Worm (Caenorhabditis elegans): ENCODE measurements around the gene erh-1.

Gene erh-1

DNA sequence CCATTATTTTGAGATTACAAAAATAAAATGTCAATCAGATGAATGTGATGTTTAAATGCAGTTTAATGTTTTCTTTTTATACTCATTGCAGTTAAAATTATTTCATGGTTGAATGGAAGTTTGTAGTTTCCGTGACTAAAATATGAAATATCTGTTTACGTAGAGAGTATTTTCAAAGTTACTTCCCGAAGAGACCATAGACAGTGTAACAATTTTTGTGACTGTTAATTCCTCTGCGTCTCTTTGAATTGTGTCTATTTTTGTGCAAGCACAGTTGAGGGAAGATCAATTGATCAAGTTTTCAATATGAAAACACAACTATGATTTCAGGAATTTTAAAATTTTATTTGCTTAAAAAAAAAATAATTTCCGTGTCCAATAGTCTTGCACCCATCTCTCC is 32.2 kb downstream of the erh-1 start, which contains the start of gene F25D1.5:
Gene F25D1.5, minus strand, starts transcription at position 35 of the 400 bp plus-strand sequence.
- TF ChIP-seq nhr-28 (tag; optimal IDR thresholded peaks at IDR 0.05) (peak; percentile 98), D1046.2 (GFP tag; IDR thresholded peaks at IDR 0.05) (no peak), daf-16 (GFP tag; optimal IDR thresholded peaks at IDR 0.05) (no peak), daf-16 (tag; optimal IDR thresholded peaks at IDR 0.05) (peak; percentile 90), nhr-102 (tag; optimal IDR thresholded peaks at IDR 0.05) (no peak), nhr-77 (tag; optimal IDR thresholded peaks at IDR 0.05) (peak; percentile 98)

DNA sequence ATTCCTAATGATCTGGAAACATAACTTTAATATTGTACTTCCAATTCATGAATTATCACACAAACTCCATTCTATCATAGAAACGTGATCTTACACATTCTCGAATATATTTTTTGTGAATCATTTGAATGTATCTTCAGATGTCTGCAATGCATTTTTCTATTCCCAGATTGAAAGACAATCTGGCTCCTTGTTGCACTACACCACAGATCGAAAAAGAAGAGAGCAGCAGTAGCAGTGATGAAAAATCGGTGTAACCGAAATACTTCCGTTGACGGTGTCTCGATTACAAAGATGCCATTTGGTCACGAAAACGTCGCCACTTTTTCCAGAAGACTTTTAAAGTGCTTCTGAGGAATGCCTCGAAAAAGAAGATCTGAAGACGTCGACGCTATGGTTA is 38.9 kb downstream of the erh-1 start, which contains the start of gene degt-1:
Gene degt-1, plus strand, starts transcription at position 301 of the 400 bp plus-strand sequence.
- TF ChIP-seq unc-39 (tag; optimal IDR thresholded peaks at IDR 0.05) (no peak), lin-15B (tag; optimal IDR thresholded peaks at IDR 0.05) (no peak), mdl-1 (tag; optimal IDR thresholded peaks at IDR 0.05) (no peak), ceh-20 (GFP tag; IDR thresholded peaks at IDR 0.05) (no peak), tag-97 (GFP tag; IDR thresholded peaks at IDR 0.05) (no peak), zip-11 (GFP tag; IDR thresholded peaks at IDR 0.05) (no peak), skn-1 (tag; optimal IDR thresholded peaks at IDR 0.05) (no peak), ctbp-1 (GFP tag; IDR thresholded peaks at IDR 0.05) (no peak), mxl-2 (GFP tag; conservative IDR thresholded peaks at IDR 0.05) (no peak), unc-130 (GFP tag; optimal IDR thresholded peaks at IDR 0.05) (no peak), mdt-29 (GFP tag; IDR thresholded peaks at IDR 0.05) (no peak)

DNA sequence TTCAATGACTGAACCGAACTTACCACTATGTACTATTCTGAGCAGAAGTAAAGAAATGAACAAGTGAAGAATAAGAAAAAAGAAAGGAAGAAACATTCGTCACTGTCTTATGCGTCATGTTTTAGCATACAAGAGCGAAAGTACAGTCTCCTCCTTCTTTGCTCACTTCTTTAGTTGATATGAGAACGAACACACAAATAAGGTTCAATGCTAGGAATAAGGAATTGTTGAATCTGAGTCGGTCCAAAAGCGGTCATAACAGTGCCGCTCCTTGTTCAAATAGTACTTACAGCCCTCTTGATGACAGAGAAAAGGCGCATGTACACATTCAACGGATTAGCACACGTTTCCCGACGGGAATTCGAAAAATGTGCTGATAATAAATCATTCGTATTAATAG is 39.8 kb downstream of the erh-1 start, which contains the start of gene F25D1.8:
Gene F25D1.8, plus strand, starts transcription at position 301 of the 400 bp plus-strand sequence.
- TF ChIP-seq hlh-30 (tag; optimal IDR thresholded peaks at IDR 0.05; ENCODE audit: insufficient read depth) (no peak), hif-1 (tag; optimal IDR thresholded peaks at IDR 0.05) (no peak), snpc-1.2 (GFP tag; IDR thresholded peaks at IDR 0.05) (no peak), rbr-2 (tag; optimal IDR thresholded peaks at IDR 0.05) (no peak), zag-1 (tag; optimal IDR thresholded peaks at IDR 0.05) (no peak), lin-15B (tag; optimal IDR thresholded peaks at IDR 0.05) (no peak), php-3 (GFP tag; IDR thresholded peaks at IDR 0.05) (no peak), dmd-9 (GFP tag; IDR thresholded peaks at IDR 0.05) (no peak), tra-1 (GFP tag; IDR thresholded peaks at IDR 0.05) (no peak), hlh-11 (tag; optimal IDR thresholded peaks at IDR 0.05) (no peak), sdz-12 (GFP tag; optimal IDR thresholded peaks at IDR 0.05) (no peak), egl-43 (GFP tag; IDR thresholded peaks at IDR 0.05) (no peak), F10B5.3 (tag; optimal IDR thresholded peaks at IDR 0.05) (no peak), nhr-25 (tag; optimal IDR thresholded peaks at IDR 0.05; ENCODE audit: borderline replicate concordance, insufficient read depth) (no peak), mdl-1 (tag; optimal IDR thresholded peaks at IDR 0.05) (no peak), dpl-1 (GFP tag; optimal IDR thresholded peaks at IDR 0.05) (no peak), cey-2 (tag; optimal IDR thresholded peaks at IDR 0.05; ENCODE audit: borderline replicate concordance, insufficient read depth) (no peak), ceh-62 (tag; optimal IDR thresholded peaks at IDR 0.05) (no peak)

DNA sequence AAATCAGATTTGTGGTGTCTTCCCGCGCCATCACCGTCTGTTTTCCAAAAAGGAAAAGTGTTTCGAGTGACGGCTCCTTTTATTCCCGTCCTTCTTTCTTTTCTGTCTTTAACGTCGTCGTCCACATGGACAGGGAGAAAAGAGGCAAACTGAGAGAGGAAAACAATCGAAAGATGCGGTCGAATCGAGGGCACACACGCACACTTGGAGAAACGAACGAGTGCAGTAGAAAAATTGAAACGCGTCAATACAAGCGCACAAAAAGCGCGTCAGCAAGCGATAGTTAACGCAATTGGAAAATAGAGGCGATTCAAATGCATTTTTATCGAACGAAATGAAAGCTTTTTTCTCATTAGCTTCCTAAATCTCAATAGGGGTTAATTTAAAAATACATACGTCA is 42.1 kb downstream of the erh-1 start:
- TF ChIP-seq unc-130 (GFP tag; optimal IDR thresholded peaks at IDR 0.05) = peak; percentile 46
- TF ChIP-seq F10B5.3 (tag; optimal IDR thresholded peaks at IDR 0.05) = peak; percentile 66
- TF ChIP-seq spr-3 (GFP tag; optimal IDR thresholded peaks at IDR 0.05) = peak; percentile 62
- peak; percentile 64; the same call in 1 of the 2 replicates for TF ChIP-seq tra-1 (GFP tag; IDR thresholded peaks at IDR 0.05)
- TF ChIP-seq sdz-12 (GFP tag; optimal IDR thresholded peaks at IDR 0.05) = no peak
- peak; percentile 77 for TF ChIP-seq nhr-77 (tag; optimal IDR thresholded peaks at IDR 0.05)
- TF ChIP-seq daf-19 (GFP tag; conservative IDR thresholded peaks at IDR 0.05) = peak; percentile 86
- peak; percentile 92 for TF ChIP-seq dve-1 (tag; optimal IDR thresholded peaks at IDR 0.05; ENCODE audit: insufficient read depth)
- peak in 1 of 2 experiments; percentile 3 for TF ChIP-seq ZK546.5 (tag; optimal IDR thresholded peaks at IDR 0.05)
- peak; percentile 83 for TF ChIP-seq ama-1 (optimal IDR thresholded peaks at IDR 0.05)
- peak; percentile 31; the same call in 1 of the 2 replicates for TF ChIP-seq D1046.2 (GFP tag; IDR thresholded peaks at IDR 0.05)
- TF ChIP-seq fkh-10 (GFP tag; optimal IDR thresholded peaks at IDR 0.05) = peak; percentile 98
- peak; percentile 89 for TF ChIP-seq T26A8.4 (GFP tag; IDR thresholded peaks at IDR 0.05)
- TF ChIP-seq zip-2 (tag; optimal IDR thresholded peaks at IDR 0.05) = no peak
- TF ChIP-seq T20F7.1 (GFP tag; optimal IDR thresholded peaks at IDR 0.05) = peak; percentile 81
- TF ChIP-seq dpl-1 (GFP tag; optimal IDR thresholded peaks at IDR 0.05) = peak; percentile 96
- TF ChIP-seq nhr-25 (tag; optimal IDR thresholded peaks at IDR 0.05; ENCODE audit: borderline replicate concordance, insufficient read depth) = peak; percentile 12
- TF ChIP-seq hif-1 (tag; optimal IDR thresholded peaks at IDR 0.05) = peak; percentile 47 to 81
- peak; percentile 38 for TF ChIP-seq snpc-4 (tag; optimal IDR thresholded peaks at IDR 0.05)
- peak; percentile 96 for TF ChIP-seq aha-1 (tag)
- TF ChIP-seq daf-16 (GFP tag; optimal IDR thresholded peaks at IDR 0.05) = peak in 1 of 2 experiments; percentile 71
- peak; percentile 66 for TF ChIP-seq daf-16 (tag; optimal IDR thresholded peaks at IDR 0.05)
- 0 out of 2 replicates have a peak, but pooled peaks have one; percentile 55 for TF ChIP-seq lin-29 (GFP tag; IDR thresholded peaks at IDR 0.05)

All from whole organism, L4 larva.